Fruit fly (Drosophila melanogaster) whole organism, wandering third instar larva: ENCODE data around the gene CG14546.

Experiments
- Abd-B ChIP-seq: fragments of >200 bp; optimal IDR thresholded peaks from 2 replicates; lab custom pipeline; 2017; ENCODE audit warnings: missing biosample characterization, missing genetic modification characterization
- CG32264 ChIP-seq: fragments of 200-800 bp; sonication (Bioruptor generic); optimal IDR thresholded peaks from 2 replicates; lab custom pipeline; 2016; ENCODE audit warnings: missing biosample characterization, missing genetic modification characterization
- CG9705 ChIP-seq: fragments of 200-800 bp; sonication (Bioruptor generic); optimal IDR thresholded peaks from 2 replicates; lab custom pipeline; 2018; ENCODE audit warnings: missing biosample characterization, mild to moderate bottlenecking, missing genetic modification characterization
- CrebA ChIP-seq: fragments of 200-800 bp; sonication (Bioruptor generic); optimal IDR thresholded peaks from 2 replicates; lab custom pipeline; 2016; ENCODE audit warnings: missing biosample characterization, mild to moderate bottlenecking, missing genetic modification characterization, borderline replicate concordance
- Dfd ChIP-seq: fragments of >200 bp; optimal IDR thresholded peaks from 2 replicates; lab custom pipeline; 2017; ENCODE audit warnings: missing biosample characterization, missing genetic modification characterization
- Dif ChIP-seq: fragments of 200-275, 200-300 bp; sonication (Bioruptor generic); optimal IDR thresholded peaks from 2 replicates; lab custom pipeline; 2018; ENCODE audit warnings: missing biosample characterization, missing genetic modification characterization; ENCODE audit not compliant: partially characterized antibody
- GATAd ChIP-seq: sonication (Bioruptor generic); optimal IDR thresholded peaks from 2 replicates; lab custom pipeline; 2016; ENCODE audit warnings: missing biosample characterization, missing genetic modification characterization
- HLH106 ChIP-seq: fragments of 200-800 bp; optimal IDR thresholded peaks from 3 replicates; lab custom pipeline; 2019; ENCODE audit warnings: missing biosample characterization, mild to moderate bottlenecking, missing genetic modification characterization, moderate library complexity
- Hnf4 ChIP-seq: fragments of 200-800 bp; sonication (Bioruptor generic); optimal IDR thresholded peaks from 2 replicates; lab custom pipeline; 2016; ENCODE audit warnings: missing biosample characterization, mild to moderate bottlenecking, missing genetic modification characterization
- Hr78 ChIP-seq: fragments of >200 bp; optimal IDR thresholded peaks from 2 replicates; lab custom pipeline; 2017; ENCODE audit warnings: missing biosample characterization, missing genetic modification characterization
- Hr83 ChIP-seq: fragments of 200-300 bp; sonication (Bioruptor generic); optimal IDR thresholded peaks from 2 replicates; lab custom pipeline; 2016; ENCODE audit warnings: missing biosample characterization, mild to moderate bottlenecking, missing genetic modification characterization, moderate library complexity; ENCODE audit not compliant: poor library complexity, severe bottlenecking
- Jra ChIP-seq: sonication (Bioruptor generic); optimal IDR thresholded peaks from 2 replicates; lab custom pipeline; 2016; ENCODE audit warnings: missing biosample characterization, missing genetic modification characterization
- Mio ChIP-seq: sonication (Bioruptor generic); optimal IDR thresholded peaks from 2 replicates; lab custom pipeline; 2016; ENCODE audit warnings: missing biosample characterization, missing genetic modification characterization
- Myc ChIP-seq: fragments of >200 bp; optimal IDR thresholded peaks from 2 replicates; lab custom pipeline; 2017
- N ChIP-seq: fragments of >200 bp; optimal IDR thresholded peaks from 2 replicates; lab custom pipeline; 2018; ENCODE audit warnings: missing biosample characterization, missing external identifiers, missing genetic modification characterization
- OdsH ChIP-seq: fragments of 200-800 bp; sonication (Bioruptor generic); optimal IDR thresholded peaks from 2 replicates; lab custom pipeline; 2016; ENCODE audit warnings: missing biosample characterization, mild to moderate bottlenecking, missing genetic modification characterization
- Rel ChIP-seq, 2 experiments: fragments of 200-800 bp; sonication (Bioruptor generic) in 1 of 2; optimal IDR thresholded peaks; 2 replicates in 1 of 2; 3 replicates in 1 of 2; lab custom pipeline; 2016 to 2019; ENCODE audit warnings: mild to moderate bottlenecking in 2 of 2, missing biosample characterization in 2 of 2, missing genetic modification characterization in 2 of 2, moderate library complexity in 1 of 2
- Sp1 ChIP-seq: fragments of 200-800 bp; sonication (Bioruptor generic); optimal IDR thresholded peaks from 3 replicates; lab custom pipeline; 2019; ENCODE audit warnings: missing biosample characterization, mild to moderate bottlenecking, missing genetic modification characterization, moderate library complexity
- Vsx2 ChIP-seq: fragments of 200-300, 225-300 bp; sonication (Bioruptor generic); optimal IDR thresholded peaks from 2 replicates; lab custom pipeline; 2018; ENCODE audit warnings: missing biosample characterization, missing genetic modification characterization; ENCODE audit not compliant: partially characterized antibody
- br ChIP-seq: fragments of 200-800 bp; sonication (Bioruptor generic); optimal IDR thresholded peaks from 2 replicates; lab custom pipeline; 2016; ENCODE audit warnings: missing biosample characterization, missing genetic modification characterization
- brk ChIP-seq: fragments of 200-800 bp; sonication (Bioruptor generic); optimal IDR thresholded peaks from 2 replicates; lab custom pipeline; 2016; ENCODE audit warnings: missing biosample characterization, mild to moderate bottlenecking, missing genetic modification characterization
- dl ChIP-seq, 2 experiments: fragments of 175-275, 200-275 bp in 1 of 2; fragments of 200-275 bp in 1 of 2; sonication (Bioruptor generic); optimal IDR thresholded peaks; lab custom pipeline; 2018; ENCODE audit warnings: mild to moderate bottlenecking in 2 of 2, missing biosample characterization in 2 of 2, missing genetic modification characterization in 2 of 2, moderate library complexity in 2 of 2; ENCODE audit not compliant: partially characterized antibody in 2 of 2, insufficient read depth in 1 of 2
- dmrt93B ChIP-seq: fragments of 200-800 bp; sonication (Bioruptor generic); optimal IDR thresholded peaks from 2 replicates; lab custom pipeline; 2018; ENCODE audit warnings: missing biosample characterization, mild to moderate bottlenecking, missing genetic modification characterization
- dsf ChIP-seq: sonication (Bioruptor generic); optimal IDR thresholded peaks from 2 replicates; lab custom pipeline; 2016; ENCODE audit warnings: missing biosample characterization, missing genetic modification characterization, borderline replicate concordance
- ey ChIP-seq: fragments of 200-800 bp; sonication (Bioruptor generic); optimal IDR thresholded peaks from 2 replicates; lab custom pipeline; 2016; ENCODE audit warnings: missing biosample characterization, missing genetic modification characterization
- foxo ChIP-seq, 2 experiments: fragments of 200-800 bp; sonication (Bioruptor generic); optimal IDR thresholded peaks; 2 replicates in 1 of 2; 3 replicates in 1 of 2; lab custom pipeline; 2016 to 2017; ENCODE audit warnings: missing biosample characterization in 2 of 2, missing genetic modification characterization in 2 of 2
- fru ChIP-seq: fragments of 200-800 bp; sonication (Bioruptor generic); optimal IDR thresholded peaks from 3 replicates; lab custom pipeline; 2016; ENCODE audit warnings: missing biosample characterization, mild to moderate bottlenecking, missing genetic modification characterization
- h ChIP-seq: fragments of 200-800 bp; sonication (Bioruptor generic); optimal IDR thresholded peaks from 3 replicates; lab custom pipeline; 2016; ENCODE audit warnings: missing biosample characterization, mild to moderate bottlenecking, missing genetic modification characterization
- jim ChIP-seq: fragments of 175-275, 200-325 bp; sonication (Bioruptor generic); optimal IDR thresholded peaks from 2 replicates; lab custom pipeline; 2016; ENCODE audit warnings: missing biosample characterization, mild to moderate bottlenecking, missing genetic modification characterization
- lola ChIP-seq: fragments of >200 bp; optimal IDR thresholded peaks from 2 replicates; lab custom pipeline; 2017; ENCODE audit warnings: missing biosample characterization, missing genetic modification characterization
- pan ChIP-seq: fragments of >200 bp; optimal IDR thresholded peaks from 2 replicates; lab custom pipeline; 2017
- psq ChIP-seq: fragments of 200-800 bp; sonication (Bioruptor generic); optimal IDR thresholded peaks from 3 replicates; lab custom pipeline; 2017; ENCODE audit warnings: missing biosample characterization, mild to moderate bottlenecking, missing genetic modification characterization, moderate library complexity
- rgr ChIP-seq: fragments of 200-800 bp; sonication (Bioruptor generic); optimal IDR thresholded peaks from 3 replicates; lab custom pipeline; 2016; ENCODE audit warnings: missing biosample characterization, mild to moderate bottlenecking, missing genetic modification characterization
- sage ChIP-seq: fragments of 200-800 bp; sonication (Bioruptor generic); optimal IDR thresholded peaks from 2 replicates; lab custom pipeline; 2016; ENCODE audit warnings: missing biosample characterization, mild to moderate bottlenecking, missing genetic modification characterization
- sv ChIP-seq: fragments of 200-800 bp; sonication (Bioruptor generic); optimal IDR thresholded peaks from 3 replicates; lab custom pipeline; 2016; ENCODE audit warnings: missing biosample characterization, missing genetic modification characterization
- tai ChIP-seq: sonication (Bioruptor generic); optimal IDR thresholded peaks from 2 replicates; lab custom pipeline; 2016; ENCODE audit warnings: missing biosample characterization, missing genetic modification characterization
- usp ChIP-seq: fragments of >200 bp; optimal IDR thresholded peaks from 2 replicates; lab custom pipeline; 2017; ENCODE audit warnings: missing biosample characterization, missing genetic modification characterization
- woc ChIP-seq: sonication (Bioruptor generic); optimal IDR thresholded peaks from 2 replicates; lab custom pipeline; 2016; ENCODE audit warnings: missing biosample characterization, mild to moderate bottlenecking, missing genetic modification characterization

CG14546 gene

DNA sequence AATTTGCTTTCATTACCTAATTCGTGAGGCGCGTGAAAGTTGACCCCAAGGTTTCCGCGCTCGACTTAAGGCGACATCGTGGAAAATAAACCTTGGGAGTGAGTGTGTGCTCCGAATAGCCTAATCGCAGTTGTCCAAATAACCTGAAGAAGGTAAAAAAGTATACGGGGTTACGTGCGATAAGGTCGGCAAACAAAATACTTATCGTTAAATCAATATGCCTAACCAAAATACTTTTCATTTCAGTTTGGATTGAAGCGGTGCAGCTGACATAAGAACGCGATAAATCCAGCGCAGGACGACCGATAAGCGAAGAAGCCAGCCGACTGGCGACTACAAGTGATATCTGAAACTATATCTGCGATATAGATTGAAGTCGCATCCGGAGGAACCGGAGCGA, 37.3 kb downstream of the CG14546 start:
- TF ChIP-seq jim (GFP tag; lab: Kevin White, UChicago) (no peak), br (peak; percentile 46), ey (GFP tag; lab: Kevin White, UChicago) (peak; percentile 0), psq (peak; percentile 20), brk (GFP tag; lab: Kevin White, UChicago) (no peak), Hr78 (GFP tag; lab: Kevin White, UChicago) (no peak), foxo (GFP tag; optimal IDR thresholded peaks at IDR 0.05; lab: Kevin White, UChicago) (peak in 1 of 2 experiments; percentile 23), OdsH (peak; percentile 51), Vsx2 (GFP tag; lab: Kevin White, UChicago) (no peak), usp (GFP tag; lab: Kevin White, UChicago) (no peak), Sp1 (peak; percentile 40), h (GFP tag; lab: Kevin White, UChicago) (peak; percentile 38), dl (GFP tag; optimal IDR thresholded peaks at IDR 0.05; lab: Kevin White, UChicago; ENCODE audit: insufficient read depth in 1 of 2, partially characterized antibody in 2 of 2) (no peak), Dfd (no peak), CrebA (no peak), lola (GFP tag; lab: Kevin White, UChicago) (no peak), Hnf4 (GFP tag; lab: Kevin White, UChicago) (no peak), CG9705 (peak; percentile 1), Rel (GFP tag; optimal IDR thresholded peaks at IDR 0.05; lab: Kevin White, UChicago) (no peak), Rel (tag; optimal IDR thresholded peaks at IDR 0.05; lab: Kevin White, UChicago) (no peak), dmrt93B (GFP tag; lab: Kevin White, UChicago) (no peak), Dif (GFP tag; lab: Kevin White, UChicago) (no peak), Myc (lab: Kevin White, UChicago) (no peak), Mio (GFP tag; lab: Kevin White, UChicago) (no peak), tai (no peak), HLH106 (tag; lab: Kevin White, UChicago) (no peak), pan (lab: Kevin White, UChicago) (no peak), fru (GFP tag; lab: Kevin White, UChicago) (no peak), woc (GFP tag; lab: Kevin White, UChicago) (no peak), dsf (GFP tag; lab: Kevin White, UChicago) (no peak), Jra (GFP tag; lab: Kevin White, UChicago) (no peak), Abd-B (GFP tag; lab: Kevin White, UChicago) (no peak), sv (GFP tag; lab: Kevin White, UChicago) (no peak), GATAd (GFP tag; lab: Kevin White, UChicago) (no peak), sage (no peak), CG32264 (GFP tag; lab: Kevin White, UChicago) (no peak), rgr (GFP tag; lab: Kevin White, UChicago) (peak; percentile 63), N (GFP tag; lab: Kevin White, UChicago) (no peak), Hr83 (no peak)

DNA sequence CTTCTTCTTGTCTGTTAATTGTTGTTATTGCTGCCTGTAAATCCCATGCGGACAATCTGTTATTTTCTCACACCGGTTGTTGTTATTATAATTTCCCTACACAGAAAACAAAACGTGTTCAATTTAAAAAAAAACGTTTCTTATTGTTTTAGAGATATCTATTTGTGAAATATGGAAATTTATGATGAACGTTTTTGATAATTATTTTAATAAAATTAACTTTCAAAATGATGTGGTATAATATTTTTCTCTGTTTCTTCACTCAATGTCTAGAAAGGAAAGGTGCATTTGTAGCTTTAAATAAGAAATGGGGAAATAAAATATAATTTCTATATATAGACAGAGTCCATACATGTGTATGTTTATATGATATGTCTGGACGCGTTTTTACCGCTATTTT, 38.1 kb downstream of the CG14546 start:
- TF ChIP-seq dl (GFP tag; optimal IDR thresholded peaks at IDR 0.05; lab: Kevin White, UChicago; ENCODE audit: insufficient read depth in 1 of 2, partially characterized antibody in 2 of 2) (no peak), HLH106 (tag; lab: Kevin White, UChicago) (peak; percentile 49), foxo (GFP tag; optimal IDR thresholded peaks at IDR 0.05; lab: Kevin White, UChicago) (peak in 1 of 2 experiments; percentile 39), OdsH (peak; percentile 42), fru (GFP tag; lab: Kevin White, UChicago) (peak; percentile 19), rgr (GFP tag; lab: Kevin White, UChicago) (peak; percentile 44), usp (GFP tag; lab: Kevin White, UChicago) (no peak), ey (GFP tag; lab: Kevin White, UChicago) (peak; percentile 10), CG32264 (GFP tag; lab: Kevin White, UChicago) (no peak), Sp1 (peak; percentile 8), brk (GFP tag; lab: Kevin White, UChicago) (peak; percentile 18), h (GFP tag; lab: Kevin White, UChicago) (peak; percentile 18), N (GFP tag; lab: Kevin White, UChicago) (no peak), tai (no peak)
